Fruit fly (Drosophila melanogaster) whole organism, embryonic: ENCODE results near the gene pes.

ENCODE experiments used
- CG2889 ChIP-seq: fragments of 200-800 bp; sonication (Bioruptor generic); IDR thresholded peaks from 3 replicates; pipeline ENCODE4 v1.3.6; 2022; ENCODE audit warnings: missing biosample characterization, missing genetic modification characterization
- GATAe ChIP-seq: fragments of 200-800 bp; sonication (Bioruptor generic); conservative IDR thresholded peaks from 2 replicates; pipeline ENCODE4 v1.3.6; 2022; ENCODE audit warnings: missing biosample characterization, missing genetic modification characterization
- HLH54F ChIP-seq: fragments of 200-800 bp; sonication (Bioruptor generic); optimal IDR thresholded peaks from 3 replicates; lab custom pipeline; 2016; ENCODE audit warnings: missing biosample characterization, missing genetic modification characterization
- Sin3A ChIP-seq: fragments of >200 bp; optimal IDR thresholded peaks from 2 replicates; lab custom pipeline; 2018
- sima ChIP-seq: fragments of 200-800 bp; sonication (Bioruptor generic); optimal IDR thresholded peaks from 2 replicates; lab custom pipeline; 2016; ENCODE audit warnings: missing biosample characterization, missing genetic modification characterization
- sug ChIP-seq: fragments of 200-800 bp; optimal IDR thresholded peaks from 2 replicates; lab custom pipeline; 2019; ENCODE audit warnings: missing biosample characterization, mild to moderate bottlenecking, missing genetic modification characterization, moderate library complexity

- TF ChIP-seq sug (tag; lab: Kevin White, UChicago) (no peak), CG2889 (GFP tag; lab: Robert Waterston, UW) (no peak), GATAe (GFP tag; lab: Robert Waterston, UW) (no peak), HLH54F (GFP tag; lab: Kevin White, UChicago) (no peak), sima (GFP tag; lab: Kevin White, UChicago) (no peak), Sin3A (no peak)
These were observed 35.3 kb upstream of the pes start, which contains the start of gene baf for dm6 chr2L:8029160-8029852.
